Worm (Caenorhabditis elegans) whole organism, midembryonic: ENCODE data around the gene Y40A1A.2.

Experiments used
- T22C8.4 ChIP-seq: fragments of 200-800 bp; sonication (Bioruptor generic); IDR thresholded peaks from 2 replicates; pipeline ENCODE4 v1.3.6; 2022; ENCODE audit warnings: missing genetic modification characterization, missing compliant biosample characterization
- flt-1 ChIP-seq: fragments of 200-800 bp; sonication (Bioruptor generic); IDR thresholded peaks from 2 replicates; pipeline ENCODE4 v1.3.6; 2022; ENCODE audit warnings: missing genetic modification characterization, missing compliant biosample characterization
- ref-1 ChIP-seq: fragments of 200-800 bp; sonication (Bioruptor generic); conservative IDR thresholded peaks from 2 replicates; pipeline ENCODE4 v1.3.6; 2022; ENCODE audit warnings: missing genetic modification reagents, missing genetic modification characterization, missing compliant biosample characterization
- ztf-23 ChIP-seq: fragments of 200-800 bp; sonication (Bioruptor generic); IDR thresholded peaks from 2 replicates; pipeline ENCODE4 v1.3.6; 2022; ENCODE audit warnings: missing genetic modification reagents, missing genetic modification characterization, missing compliant biosample characterization
- ztf-29 ChIP-seq: fragments of 200-800 bp; sonication (Bioruptor generic); IDR thresholded peaks from 2 replicates; pipeline ENCODE4 v1.3.6; 2022; ENCODE audit warnings: missing genetic modification reagents, missing genetic modification characterization, missing compliant biosample characterization

- no peak for TF ChIP-seq ztf-29 (GFP tag; lab: Robert Waterston, UW)
- no peak for TF ChIP-seq ref-1
- TF ChIP-seq flt-1 (GFP tag; lab: Robert Waterston, UW), result no peak
- no peak for TF ChIP-seq T22C8.4 (GFP tag; lab: Robert Waterston, UW)
- TF ChIP-seq ztf-23 (GFP tag; lab: Robert Waterston, UW), result no peak
These were observed 22.1 kb downstream of the Y40A1A.2 start, which contains the start of gene Y102A11A.9 for ce11 chrX:2012491-2013201.
